Fruit fly (Drosophila melanogaster) whole organism, prepupa: ENCODE measurements around the gene CG42233.

Source experiments
- Blimp-1 ChIP-seq: fragments of 200-800 bp; sonication (Bioruptor generic); optimal IDR thresholded peaks from 3 replicates; lab custom pipeline; 2017; ENCODE audit warnings: missing biosample characterization, missing genetic modification characterization, mild to moderate bottlenecking, moderate library complexity, missing genetic modification reagents
- CG11762 ChIP-seq: fragments of 200-800 bp; sonication (Bioruptor generic); optimal IDR thresholded peaks from 3 replicates; lab custom pipeline; 2016; ENCODE audit warnings: missing biosample characterization, missing genetic modification characterization; ENCODE audit not compliant: insufficient read depth
- CG11902 ChIP-seq: fragments of 200-800 bp; sonication (Bioruptor generic); optimal IDR thresholded peaks from 3 replicates; lab custom pipeline; 2016; ENCODE audit warnings: missing biosample characterization, missing genetic modification characterization
- CG15336 ChIP-seq: fragments of 200-800 bp; sonication (Bioruptor generic); IDR thresholded peaks from 2 replicates; pipeline ENCODE4 v1.3.6; 2022; ENCODE audit warnings: missing biosample characterization, missing genetic modification characterization
- CG16779 ChIP-seq: fragments of 200-800 bp; sonication (Bioruptor generic); optimal IDR thresholded peaks from 3 replicates; lab custom pipeline; 2017; ENCODE audit warnings: missing biosample characterization, mild to moderate bottlenecking, missing genetic modification characterization
- CG3032 ChIP-seq: fragments of 200-800 bp; optimal IDR thresholded peaks from 2 replicates; lab custom pipeline; 2019; ENCODE audit warnings: missing biosample characterization, mild to moderate bottlenecking, missing genetic modification characterization, moderate library complexity
- CG32006 ChIP-seq: fragments of 200-800 bp; sonication (Bioruptor generic); optimal IDR thresholded peaks from 3 replicates; lab custom pipeline; 2017; ENCODE audit warnings: missing biosample characterization, mild to moderate bottlenecking, missing genetic modification characterization
- CG34406 ChIP-seq: fragments of 200-800 bp; sonication (Bioruptor generic); optimal IDR thresholded peaks from 3 replicates; lab custom pipeline; 2016; ENCODE audit warnings: missing biosample characterization, missing genetic modification characterization
- CG4318 ChIP-seq: fragments of 200-800 bp; sonication (Bioruptor generic); optimal IDR thresholded peaks from 3 replicates; lab custom pipeline; 2017; ENCODE audit warnings: missing biosample characterization, mild to moderate bottlenecking, missing genetic modification characterization
- CG6163 ChIP-seq: fragments of 200-800 bp; sonication (Bioruptor generic); IDR thresholded peaks from 3 replicates; pipeline ENCODE4 v1.3.6; 2022; ENCODE audit warnings: missing biosample characterization, missing genetic modification characterization
- CG6808 ChIP-seq: fragments of 200-800 bp; sonication (Bioruptor generic); optimal IDR thresholded peaks from 3 replicates; lab custom pipeline; 2017; ENCODE audit warnings: missing biosample characterization, missing genetic modification characterization, mild to moderate bottlenecking, moderate library complexity, missing genetic modification reagents
- CG6854 ChIP-seq: fragments of 200-800 bp; sonication (Bioruptor generic); optimal IDR thresholded peaks from 2 replicates; lab custom pipeline; 2017; ENCODE audit warnings: missing biosample characterization, mild to moderate bottlenecking, missing genetic modification characterization
- CG7368 ChIP-seq: fragments of 200-800 bp; sonication (Bioruptor generic); optimal IDR thresholded peaks from 3 replicates; lab custom pipeline; 2016; ENCODE audit warnings: missing biosample characterization, missing genetic modification characterization
- CG8119 ChIP-seq: fragments of 200-800 bp; sonication (Bioruptor generic); IDR thresholded peaks from 3 replicates; pipeline ENCODE4 v1.3.6; 2022; ENCODE audit warnings: missing biosample characterization, missing genetic modification characterization
- CG8319 ChIP-seq: fragments of 200-800 bp; sonication (Bioruptor generic); optimal IDR thresholded peaks from 3 replicates; lab custom pipeline; 2016; ENCODE audit warnings: missing biosample characterization, missing genetic modification characterization
- CG9139 ChIP-seq: fragments of 200-800 bp; sonication (Bioruptor generic); optimal IDR thresholded peaks from 3 replicates; lab custom pipeline; 2017; ENCODE audit warnings: missing biosample characterization, mild to moderate bottlenecking, missing genetic modification characterization
- Eip75B ChIP-seq: fragments of 200-800 bp; sonication (Bioruptor generic); optimal IDR thresholded peaks from 3 replicates; lab custom pipeline; 2016; ENCODE audit warnings: missing biosample characterization, missing genetic modification characterization
- Eip78C ChIP-seq: fragments of 200-800 bp; sonication (Bioruptor generic); peaks from one replicate; lab custom pipeline; 2016; ENCODE audit warnings: missing biosample characterization, missing genetic modification characterization
- Eip93F ChIP-seq: fragments of 200-800 bp; sonication (Bioruptor generic); optimal IDR thresholded peaks from 2 replicates; lab custom pipeline; 2016; ENCODE audit warnings: missing biosample characterization, mild to moderate bottlenecking, missing genetic modification characterization
- Ets21C ChIP-seq: fragments of 200-800 bp; sonication (Bioruptor generic); optimal IDR thresholded peaks from 3 replicates; lab custom pipeline; 2016; ENCODE audit warnings: missing biosample characterization, missing genetic modification characterization
- Gug ChIP-seq: fragments of 200-800 bp; sonication (Bioruptor generic); IDR thresholded peaks from 2 replicates; pipeline ENCODE4 v1.3.6; 2022; ENCODE audit warnings: missing biosample characterization, missing genetic modification characterization
- Lpt ChIP-seq: fragments of 200-800 bp; sonication (Bioruptor generic); optimal IDR thresholded peaks from 3 replicates; lab custom pipeline; 2016; ENCODE audit warnings: missing biosample characterization, missing genetic modification characterization
- Met ChIP-seq: fragments of 200-800 bp; sonication (Bioruptor generic); optimal IDR thresholded peaks from 3 replicates; lab custom pipeline; 2016; ENCODE audit warnings: missing biosample characterization, missing genetic modification characterization
- OdsH ChIP-seq: fragments of 200-800 bp; sonication (Bioruptor generic); optimal IDR thresholded peaks from 3 replicates; lab custom pipeline; 2016; ENCODE audit warnings: missing biosample characterization, missing genetic modification characterization
- Sox14 ChIP-seq: fragments of 200-800 bp; sonication (Bioruptor generic); optimal IDR thresholded peaks from 3 replicates; lab custom pipeline; 2016; ENCODE audit warnings: missing biosample characterization, missing genetic modification characterization
- Sox15 ChIP-seq: fragments of 200-800 bp; sonication (Bioruptor generic); optimal IDR thresholded peaks from 3 replicates; lab custom pipeline; 2016; ENCODE audit warnings: missing biosample characterization, missing genetic modification characterization
- achi ChIP-seq: fragments of 200-800 bp; sonication (Bioruptor generic); optimal IDR thresholded peaks from 3 replicates; lab custom pipeline; 2016; ENCODE audit warnings: missing biosample characterization, missing genetic modification characterization
- acj6 ChIP-seq: fragments of 200-800 bp; sonication (Bioruptor generic); optimal IDR thresholded peaks from 3 replicates; lab custom pipeline; 2016; ENCODE audit warnings: missing biosample characterization, missing genetic modification characterization
- cyc ChIP-seq: fragments of 200-800 bp; sonication (Bioruptor generic); optimal IDR thresholded peaks from 3 replicates; lab custom pipeline; 2016; ENCODE audit warnings: missing biosample characterization, missing genetic modification characterization
- dac ChIP-seq: fragments of 200-800 bp; sonication (Bioruptor generic); optimal IDR thresholded peaks from 2 replicates; lab custom pipeline; 2017; ENCODE audit warnings: missing biosample characterization, mild to moderate bottlenecking, missing genetic modification characterization
- dsx ChIP-seq: fragments of 200-800 bp; optimal IDR thresholded peaks from 3 replicates; lab custom pipeline; 2019; ENCODE audit warnings: missing biosample characterization, mild to moderate bottlenecking, missing genetic modification characterization, moderate library complexity; ENCODE audit not compliant: poor library complexity, severe bottlenecking
- eg ChIP-seq: fragments of 200-800 bp; sonication (Bioruptor generic); IDR thresholded peaks from 3 replicates; pipeline ENCODE4 v1.3.6; 2022; ENCODE audit warnings: missing biosample characterization, missing genetic modification characterization
- fd59A ChIP-seq: fragments of 200-800 bp; sonication (Bioruptor generic); optimal IDR thresholded peaks from 2 replicates; lab custom pipeline; 2017; ENCODE audit warnings: missing biosample characterization, mild to moderate bottlenecking, missing genetic modification characterization, missing genetic modification reagents
- fd85E ChIP-seq: fragments of 200-800 bp; sonication (Bioruptor generic); optimal IDR thresholded peaks from 3 replicates; lab custom pipeline; 2016; ENCODE audit warnings: missing biosample characterization, missing genetic modification characterization
- lz ChIP-seq: fragments of 200-800 bp; sonication (Bioruptor generic); optimal IDR thresholded peaks from 3 replicates; lab custom pipeline; 2016; ENCODE audit warnings: missing biosample characterization, missing genetic modification characterization
- salr ChIP-seq, 2 experiments: fragments of 200-800 bp; sonication (Bioruptor generic); optimal IDR thresholded peaks; 3 replicates each; lab custom pipeline; 2016 to 2018; ENCODE audit warnings: missing biosample characterization in 2 of 2, missing genetic modification characterization in 2 of 2, mild to moderate bottlenecking in 1 of 2
- ss ChIP-seq, 2 experiments: fragments of 200-800 bp; sonication (Bioruptor generic); optimal IDR thresholded peaks; 2 replicates in 1 of 2; 3 replicates in 1 of 2; lab custom pipeline; 2017 to 2018; ENCODE audit warnings: mild to moderate bottlenecking in 2 of 2, missing biosample characterization in 2 of 2, missing genetic modification characterization in 2 of 2, moderate library complexity in 1 of 2
- svp ChIP-seq: fragments of 200-800 bp; sonication (Bioruptor generic); peaks from one replicate; lab custom pipeline; 2016; ENCODE audit warnings: missing biosample characterization, missing genetic modification characterization
- vri ChIP-seq: fragments of 200-800 bp; sonication (Bioruptor generic); optimal IDR thresholded peaks from 3 replicates; lab custom pipeline; 2016; ENCODE audit warnings: missing biosample characterization, mild to moderate bottlenecking, missing genetic modification characterization

The CG42233 gene

DNA sequence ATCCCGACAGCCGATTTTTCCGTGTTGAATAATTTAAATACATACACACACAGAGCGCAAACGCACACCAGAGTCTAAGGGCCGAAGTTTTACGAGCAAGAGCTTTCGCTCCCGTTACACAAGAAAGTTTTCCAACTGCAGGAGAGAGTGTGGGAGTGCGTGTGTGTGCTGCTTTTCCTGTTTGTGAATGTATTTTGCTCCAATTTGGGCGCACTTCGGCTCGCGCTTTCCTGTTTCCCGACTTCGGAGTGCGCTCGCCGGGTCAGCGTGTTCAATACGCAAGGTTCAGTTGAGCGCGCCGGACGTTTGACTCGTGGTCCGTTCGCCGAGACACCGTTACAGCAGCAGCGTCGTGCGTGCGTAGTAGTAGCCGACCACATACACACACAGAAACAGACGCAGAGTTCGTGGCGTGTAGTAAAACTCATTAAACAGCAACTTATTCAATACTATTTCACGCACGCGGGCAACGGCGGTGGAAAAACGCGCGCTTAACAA lies 20.5 kb upstream of the CG42233 start:
- no peak for TF ChIP-seq Met (GFP tag; lab: Kevin White, UChicago)
- TF ChIP-seq CG7368 (GFP tag; lab: Kevin White, UChicago), result no peak
- no peak for TF ChIP-seq Eip75B
- TF ChIP-seq CG6854 (GFP tag; lab: Kevin White, UChicago), result no peak
- no peak for TF ChIP-seq CG15336 (GFP tag; lab: Robert Waterston, UW)
- no peak for TF ChIP-seq CG34406 (GFP tag; lab: Kevin White, UChicago)
- no peak for TF ChIP-seq Sox15 (GFP tag; lab: Kevin White, UChicago)
- TF ChIP-seq CG11902 (GFP tag; lab: Kevin White, UChicago), result no peak
- TF ChIP-seq Ets21C (GFP tag; lab: Kevin White, UChicago), result no peak
- TF ChIP-seq, all 60 proteins: peak for 0

DNA sequence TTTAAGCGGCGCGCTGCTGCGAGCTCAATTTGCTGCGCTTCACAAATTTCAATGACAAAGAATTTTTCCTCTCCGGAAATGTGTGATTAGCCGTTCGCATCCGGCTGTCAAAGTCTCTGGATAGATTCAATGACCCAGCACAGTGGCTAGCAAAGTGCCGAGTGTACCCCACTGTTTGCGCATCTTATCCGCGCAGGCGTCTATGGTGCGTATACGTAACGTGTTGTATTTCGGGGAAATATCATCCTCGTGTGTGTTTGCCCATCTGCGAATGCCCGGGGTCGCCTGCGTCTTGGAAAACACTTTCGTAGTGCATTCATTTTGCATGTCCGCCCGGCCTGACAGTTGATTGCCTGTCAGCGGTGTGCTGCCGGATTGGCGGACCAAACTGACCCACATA lies 19.1 kb upstream of the CG42233 start:
- TF ChIP-seq Blimp-1 (GFP tag; lab: Kevin White, UChicago) (no peak), achi (GFP tag; lab: Kevin White, UChicago) (no peak), Sox14 (no peak), dac (GFP tag; lab: Kevin White, UChicago) (no peak), vri (GFP tag; lab: Kevin White, UChicago) (no peak), CG6854 (GFP tag; lab: Kevin White, UChicago) (no peak), fd59A (GFP tag; lab: Kevin White, UChicago) (no peak), eg (GFP tag; lab: Robert Waterston, UW) (no peak), OdsH (GFP tag; lab: Kevin White, UChicago) (no peak), CG16779 (tag; lab: Kevin White, UChicago) (no peak), CG9139 (GFP tag; lab: Kevin White, UChicago) (no peak), Gug (no peak), CG4318 (no peak), Eip78C (GFP tag; lab: Kevin White, UChicago) (no peak), Lpt (GFP tag; lab: Kevin White, UChicago) (no peak)

DNA sequence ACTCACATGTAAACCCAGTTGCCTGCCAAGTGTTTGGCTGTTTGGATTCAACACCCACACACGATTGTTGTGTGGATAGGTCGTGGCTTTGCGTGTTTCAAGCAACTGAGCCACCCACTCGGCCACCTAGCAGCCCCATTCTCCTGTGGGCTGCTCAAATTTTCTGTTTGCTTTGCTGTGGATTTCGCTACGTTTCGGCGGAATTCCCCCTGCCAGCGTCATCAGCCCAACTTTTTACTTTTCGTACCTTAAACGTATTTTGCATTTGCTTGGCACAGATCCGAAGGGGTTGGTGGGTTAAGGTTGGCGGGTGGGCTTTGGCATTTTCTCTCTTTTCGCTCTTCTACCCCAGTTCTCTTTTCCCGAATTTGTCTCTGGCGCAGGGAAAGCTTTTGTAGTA lies 17.4 kb upstream of the CG42233 start:
- TF ChIP-seq acj6 (GFP tag; lab: Kevin White, UChicago) (no peak), lz (GFP tag; lab: Kevin White, UChicago) (no peak), Met (GFP tag; lab: Kevin White, UChicago) (no peak), OdsH (GFP tag; lab: Kevin White, UChicago) (no peak), salr (GFP tag; optimal IDR thresholded peaks at IDR 0.05; lab: Kevin White, UChicago) (no peak), eg (GFP tag; lab: Robert Waterston, UW) (no peak), CG8319 (GFP tag; lab: Kevin White, UChicago) (no peak)

DNA sequence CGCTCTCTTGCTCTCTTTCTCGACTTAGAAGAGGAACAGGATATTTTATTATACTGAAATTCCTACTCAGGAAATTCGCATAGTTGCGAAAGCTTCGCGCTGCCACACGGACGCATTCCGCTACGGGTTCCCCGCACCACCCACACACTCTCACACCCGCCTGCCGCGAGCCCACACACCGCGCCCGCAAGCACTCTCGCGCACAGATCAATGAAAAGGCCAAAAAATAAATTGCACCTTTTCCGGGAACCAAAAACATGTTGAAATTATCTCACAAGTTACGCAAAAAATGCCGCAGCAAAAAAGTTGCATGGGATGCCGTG lies 7.9 kb upstream of the CG42233 start:
- no peak for TF ChIP-seq CG7368 (GFP tag; lab: Kevin White, UChicago)
- TF ChIP-seq CG6163 (GFP tag; lab: Robert Waterston, UW), result peak; percentile 32; the same call in 1 of the 3 replicates
- TF ChIP-seq, all 60 proteins: peak for 1

DNA sequence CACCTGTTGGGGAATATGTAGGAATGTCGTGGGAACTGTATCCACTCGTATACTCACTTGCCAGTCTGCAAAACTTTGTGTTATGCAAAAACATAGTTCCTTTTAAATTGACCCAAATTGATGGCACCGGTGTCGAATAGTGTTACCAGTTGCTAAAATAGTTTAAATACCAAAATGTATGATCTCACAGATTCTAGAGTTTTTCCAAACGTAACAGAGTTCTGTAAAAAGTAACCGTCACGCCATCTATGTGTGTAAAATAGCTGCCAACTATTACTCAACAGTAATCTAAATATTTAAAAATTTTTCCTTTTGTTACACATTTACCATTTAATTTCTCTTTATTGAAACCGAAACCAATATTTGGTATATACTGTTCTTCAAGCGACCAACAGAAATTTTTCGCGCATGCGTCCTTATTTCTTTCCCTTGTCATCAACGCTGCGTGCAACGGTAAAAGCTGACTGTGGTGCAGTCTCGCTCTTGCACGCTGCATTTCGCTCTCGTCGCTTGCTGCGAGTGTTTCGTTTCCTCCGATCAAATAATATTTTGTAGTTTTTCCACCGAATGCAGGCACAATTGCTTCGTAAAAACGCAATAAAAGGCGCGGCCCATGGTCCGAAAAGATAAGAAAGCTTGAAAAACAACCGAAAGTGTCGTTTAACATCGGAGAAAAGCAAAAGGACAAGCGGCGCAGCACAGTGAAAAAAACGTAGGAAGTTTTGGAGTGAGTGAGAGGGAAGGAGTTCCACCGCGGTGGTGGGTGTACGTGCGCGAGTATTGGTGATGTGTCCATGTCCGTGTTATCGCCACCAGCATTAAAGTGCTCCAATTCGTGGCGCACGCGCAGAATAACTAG lies 7.3 kb upstream of the CG42233 start, which contains the start of the genes FeCH and RhoGAP100F:
FeCH (minus strand) TSS at position 180 of the 859 bp plus-strand sequence.
RhoGAP100F (plus strand) TSS at position 493 of the 859 bp plus-strand sequence.
- no peak for TF ChIP-seq CG6808
- TF ChIP-seq CG32006 (GFP tag; lab: Kevin White, UChicago), result no peak
- no peak for TF ChIP-seq CG8119 (GFP tag; lab: Robert Waterston, UW)
- TF ChIP-seq dac (GFP tag; lab: Kevin White, UChicago), result no peak
- no peak for TF ChIP-seq CG3032
- TF ChIP-seq Eip93F (GFP tag; lab: Kevin White, UChicago), result no peak
- no peak for TF ChIP-seq CG11762 (GFP tag; lab: Kevin White, UChicago)
- TF ChIP-seq CG16779 (tag; lab: Kevin White, UChicago), result no peak
- no peak for TF ChIP-seq ss (GFP tag; optimal IDR thresholded peaks at IDR 0.05; lab: Kevin White, UChicago)
- no peak for TF ChIP-seq Sox14
- no peak for TF ChIP-seq fd85E
- no peak for TF ChIP-seq dsx (GFP tag; lab: Kevin White, UChicago)
- TF ChIP-seq Eip75B, result peak; percentile 72
- peak; percentile 83 for TF ChIP-seq svp (GFP tag; lab: Kevin White, UChicago)
- TF ChIP-seq cyc, result no peak
